Worm (Caenorhabditis elegans) whole organism, L1 larva: ENCODE measurements around the gene lact-8.

ENCODE experiments used
- C04F5.9 ChIP-seq: sonication (generic microtip); optimal IDR thresholded peaks from 2 replicates; lab custom pipeline; 2016; ENCODE audit warnings: missing genetic modification characterization, missing compliant biosample characterization
- C16A3.4 ChIP-seq: fragments of 150-350 bp; optimal IDR thresholded peaks from 2 replicates; lab custom pipeline; 2014; ENCODE audit warnings: missing biosample characterization, missing genetic modification characterization
- C34B4.2 ChIP-seq: sonication (generic microtip); optimal IDR thresholded peaks from 2 replicates; lab custom pipeline; 2017; ENCODE audit warnings: mild to moderate bottlenecking, missing genetic modification characterization, missing compliant biosample characterization
- alr-1 ChIP-seq: fragments of 200-800 bp; sonication (Bioruptor generic); optimal IDR thresholded peaks from 2 replicates; lab custom pipeline; 2018; ENCODE audit warnings: borderline replicate concordance, mild to moderate bottlenecking, missing genetic modification characterization, missing compliant biosample characterization
- blmp-1 ChIP-seq: fragments of 150-350 bp; optimal IDR thresholded peaks from 2 replicates; lab custom pipeline; 2014; ENCODE audit warnings: missing biosample characterization, missing genetic modification characterization
- ceh-63 ChIP-seq: fragments of 200-800 bp; sonication (Bioruptor generic); optimal IDR thresholded peaks from 2 replicates; lab custom pipeline; 2018; ENCODE audit warnings: mild to moderate bottlenecking, missing genetic modification characterization, missing compliant biosample characterization
- ceh-82 ChIP-seq, 3 experiments: fragments of 150-350 bp in 1 of 3; sonication (generic microtip) in 2 of 3; optimal IDR thresholded peaks; 2 replicates each; lab custom pipeline; 2014 to 2017; ENCODE audit warnings: missing biosample characterization in 3 of 3, missing genetic modification characterization in 3 of 3
- ceh-90 ChIP-seq: sonication (generic microtip); optimal IDR thresholded peaks from 2 replicates; lab custom pipeline; 2016; ENCODE audit warnings: missing genetic modification characterization, missing compliant biosample characterization
- dpl-1 ChIP-seq, 3 experiments: fragments of 150-350 bp in 2 of 3; sonication (generic microtip) in 1 of 3; optimal IDR thresholded peaks; 2 replicates each; lab custom pipeline; 2014 to 2017; ENCODE audit warnings: missing biosample characterization in 3 of 3, missing genetic modification characterization in 3 of 3, missing genetic modification reagents in 3 of 3
- dsc-1 ChIP-seq: sonication (generic microtip); optimal IDR thresholded peaks from 2 replicates; lab custom pipeline; 2016; ENCODE audit warnings: mild to moderate bottlenecking, missing genetic modification characterization, missing compliant biosample characterization
- elt-2 ChIP-seq: sonication (generic microtip); optimal IDR thresholded peaks from 2 replicates; lab custom pipeline; 2016; ENCODE audit warnings: missing genetic modification characterization, mild to moderate bottlenecking, inconsistent platforms, missing compliant biosample characterization, missing genetic modification reagents
- elt-3 ChIP-seq, 6 experiments: fragments of 150-350 bp in 1 of 6; sonication (generic microtip); optimal IDR thresholded peaks; 2 replicates each; lab custom pipeline; 2017 to 2018; ENCODE audit warnings: missing biosample characterization in 6 of 6, missing genetic modification characterization in 6 of 6, inconsistent platforms in 1 of 6
- fkh-10 ChIP-seq: sonication (generic microtip); optimal IDR thresholded peaks from 2 replicates; lab custom pipeline; 2017; ENCODE audit warnings: missing biosample characterization, missing genetic modification reagents, missing genetic modification characterization
- fkh-4 ChIP-seq: sonication (generic microtip); optimal IDR thresholded peaks from 2 replicates; lab custom pipeline; 2016; ENCODE audit warnings: missing compliant biosample characterization, missing genetic modification characterization, borderline replicate concordance
- grh-1 ChIP-seq: fragments of 200-800 bp; sonication (Bioruptor generic); IDR thresholded peaks from 2 replicates; pipeline ENCODE4 v1.3.6; 2022; ENCODE audit warnings: missing genetic modification reagents, missing genetic modification characterization, missing compliant biosample characterization
- hlh-17 ChIP-seq: fragments of 200-800 bp; sonication (Bioruptor generic); optimal IDR thresholded peaks from 2 replicates; lab custom pipeline; 2018; ENCODE audit warnings: missing genetic modification characterization, mild to moderate bottlenecking, missing compliant biosample characterization, moderate library complexity, borderline replicate concordance
- hlh-4 ChIP-seq: sonication (generic microtip); optimal IDR thresholded peaks from 2 replicates; lab custom pipeline; 2016; ENCODE audit warnings: mild to moderate bottlenecking, missing genetic modification characterization, missing compliant biosample characterization
- irx-1 ChIP-seq: sonication (generic microtip); optimal IDR thresholded peaks from 2 replicates; lab custom pipeline; 2016; ENCODE audit warnings: missing genetic modification characterization, missing compliant biosample characterization
- lin-14 ChIP-seq: fragments of 200-800 bp; sonication (Bioruptor generic); optimal IDR thresholded peaks from 2 replicates; lab custom pipeline; 2018; ENCODE audit warnings: mild to moderate bottlenecking, missing genetic modification characterization, moderate library complexity, missing compliant biosample characterization
- lin-15B ChIP-seq: fragments of 150-350 bp; sonication (generic microtip); optimal IDR thresholded peaks from 3 replicates; lab custom pipeline; 2014; ENCODE audit warnings: missing biosample characterization, missing genetic modification characterization
- lin-35 ChIP-seq, 2 experiments: fragments of 150-350 bp; optimal IDR thresholded peaks; 2 replicates each; lab custom pipeline; 2014; ENCODE audit warnings: missing biosample characterization in 2 of 2, missing genetic modification characterization in 2 of 2, missing genetic modification reagents in 2 of 2
- lin-39 ChIP-seq: fragments of 150-350 bp; optimal IDR thresholded peaks from 2 replicates; lab custom pipeline; 2014; ENCODE audit warnings: missing biosample characterization, missing genetic modification reagents, missing genetic modification characterization
- lsy-2 ChIP-seq, 2 experiments: fragments of 150-350 bp; optimal IDR thresholded peaks; 2 replicates each; lab custom pipeline; 2014; ENCODE audit warnings: missing biosample characterization in 2 of 2, missing genetic modification characterization in 2 of 2
- mdl-1 ChIP-seq, 2 experiments: fragments of 150-350 bp; optimal IDR thresholded peaks; 2 replicates each; lab custom pipeline; 2014 to 2017; ENCODE audit warnings: missing biosample characterization in 2 of 2, missing genetic modification characterization in 2 of 2, inconsistent platforms in 1 of 2
- mef-2 ChIP-seq: fragments of 150-350 bp; optimal IDR thresholded peaks from 2 replicates; lab custom pipeline; 2014; ENCODE audit warnings: missing biosample characterization, missing genetic modification characterization
- mep-1 ChIP-seq: fragments of 150-350 bp; optimal IDR thresholded peaks from 2 replicates; lab custom pipeline; 2014; ENCODE audit warnings: missing biosample characterization, missing genetic modification characterization
- nhr-19 ChIP-seq: fragments of 200-800 bp; sonication (Bioruptor generic); conservative IDR thresholded peaks from 2 replicates; pipeline ENCODE4 v1.3.6; 2022; ENCODE audit warnings: missing genetic modification characterization, missing compliant biosample characterization
- nhr-28 ChIP-seq: fragments of 150-350 bp; optimal IDR thresholded peaks from 2 replicates; lab custom pipeline; 2014; ENCODE audit warnings: missing biosample characterization, missing genetic modification characterization
- nhr-47 ChIP-seq: sonication (generic microtip); optimal IDR thresholded peaks from 2 replicates; lab custom pipeline; 2016; ENCODE audit warnings: mild to moderate bottlenecking, missing genetic modification characterization, moderate library complexity, missing compliant biosample characterization
- nhr-76 ChIP-seq: sonication (generic microtip); optimal IDR thresholded peaks from 2 replicates; lab custom pipeline; 2017; ENCODE audit warnings: missing biosample characterization, missing genetic modification characterization
- nhr-77 ChIP-seq: fragments of 150-350 bp; optimal IDR thresholded peaks from 2 replicates; lab custom pipeline; 2014; ENCODE audit warnings: missing biosample characterization, missing genetic modification characterization
- nhr-85 ChIP-seq: sonication (generic microtip); peaks from one replicate; lab custom pipeline; 2016; ENCODE audit warnings: missing genetic modification characterization, inconsistent platforms, missing compliant biosample characterization
- pax-3 ChIP-seq: fragments of 200-800 bp; sonication (Bioruptor generic); optimal IDR thresholded peaks from 2 replicates; lab custom pipeline; 2018; ENCODE audit warnings: mild to moderate bottlenecking, missing genetic modification characterization, moderate library complexity, missing compliant biosample characterization
- rnt-1 ChIP-seq: sonication (generic microtip); optimal IDR thresholded peaks from 2 replicates; lab custom pipeline; 2016; ENCODE audit warnings: mild to moderate bottlenecking, missing genetic modification characterization, moderate library complexity, missing compliant biosample characterization
- skn-1 ChIP-seq: fragments of 150-350 bp; optimal IDR thresholded peaks from 2 replicates; lab custom pipeline; 2014; ENCODE audit warnings: missing biosample characterization, missing genetic modification characterization
- snu-23 ChIP-seq: sonication (generic microtip); optimal IDR thresholded peaks from 2 replicates; lab custom pipeline; 2016; ENCODE audit warnings: missing genetic modification characterization, missing compliant biosample characterization
- sox-4 ChIP-seq: sonication (generic microtip); optimal IDR thresholded peaks from 2 replicates; lab custom pipeline; 2016; ENCODE audit warnings: missing genetic modification characterization, missing compliant biosample characterization
- swsn-7 ChIP-seq: sonication (generic microtip); optimal IDR thresholded peaks from 2 replicates; lab custom pipeline; 2016; ENCODE audit warnings: missing genetic modification characterization, missing compliant biosample characterization
- tlp-1 ChIP-seq: fragments of 150-350 bp; optimal IDR thresholded peaks from 2 replicates; lab custom pipeline; 2014; ENCODE audit warnings: missing biosample characterization, missing genetic modification characterization
- unc-130 ChIP-seq: fragments of 150-350 bp; optimal IDR thresholded peaks from 2 replicates; lab custom pipeline; 2017; ENCODE audit warnings: missing biosample characterization, missing genetic modification characterization, inconsistent platforms
- unc-30 ChIP-seq: sonication (generic microtip); optimal IDR thresholded peaks from 2 replicates; lab custom pipeline; 2017; ENCODE audit warnings: missing biosample characterization, missing genetic modification characterization
- unc-98 ChIP-seq: fragments of 200-800 bp; sonication (Bioruptor generic); IDR thresholded peaks from 2 replicates; pipeline ENCODE4 v1.3.6; 2022; ENCODE audit warnings: missing genetic modification characterization, missing compliant biosample characterization
- vab-15 ChIP-seq: sonication (generic microtip); optimal IDR thresholded peaks from 2 replicates; lab custom pipeline; 2017; ENCODE audit warnings: missing genotype, mild to moderate bottlenecking, missing genetic modification characterization, missing compliant biosample characterization
- xbp-1 ChIP-seq: sonication (generic microtip); optimal IDR thresholded peaks from 2 replicates; lab custom pipeline; 2016; ENCODE audit warnings: missing genetic modification characterization, missing compliant biosample characterization
- zag-1 ChIP-seq: fragments of 150-350 bp; optimal IDR thresholded peaks from 2 replicates; lab custom pipeline; 2014; ENCODE audit warnings: missing biosample characterization, missing genetic modification characterization
- zip-4 ChIP-seq: fragments of 200-800 bp; sonication (Bioruptor generic); optimal IDR thresholded peaks from 2 replicates; lab custom pipeline; 2018; ENCODE audit warnings: mild to moderate bottlenecking, missing genetic modification characterization, moderate library complexity, missing compliant biosample characterization
- ztf-11 ChIP-seq, 2 experiments: sonication (generic microtip); optimal IDR thresholded peaks; 2 replicates each; lab custom pipeline; 2016 to 2017; ENCODE audit warnings: missing genetic modification characterization in 2 of 2, missing biosample characterization in 1 of 2, missing compliant biosample characterization in 1 of 2
- ztf-4 ChIP-seq: fragments of 150-350 bp; optimal IDR thresholded peaks from 2 replicates; lab custom pipeline; 2014; ENCODE audit warnings: missing biosample characterization, missing genetic modification characterization

lact-8 gene

ce11 chrV:11094698-11095097 lies 1.3 kb upstream of the lact-8 start (continued):
- TF ChIP-seq ztf-4 (tag; lab: Kevin White, UChicago) (no peak), nhr-47 (tag; lab: Kevin White, UChicago) (no peak), nhr-19 (no peak), hlh-17 (GFP tag; lab: Kevin White, UChicago) (no peak), snu-23 (GFP tag; lab: Kevin White, UChicago) (no peak), lin-14 (peak; percentile 57), ceh-82 (tag; optimal IDR thresholded peaks at IDR 0.05; lab: Kevin White, UChicago) (no peak), unc-98 (GFP tag; lab: Robert Waterston, UW) (no peak), xbp-1 (no peak), C16A3.4 (tag; lab: Kevin White, UChicago) (no peak), swsn-7 (tag; lab: Kevin White, UChicago) (no peak), C34B4.2 (tag; lab: Kevin White, UChicago) (no peak), zip-4 (no peak), nhr-77 (no peak), vab-15 (no peak), sox-4 (tag; lab: Kevin White, UChicago) (no peak), lin-15B (no peak), lin-35 (GFP tag; optimal IDR thresholded peaks at IDR 0.05; lab: Kevin White, UChicago) (peak in 1 of 2 experiments; percentile 29), hlh-4 (no peak), mdl-1 (tag; optimal IDR thresholded peaks at IDR 0.05; lab: Kevin White, UChicago) (peak in 1 of 2 experiments; percentile 22), mef-2 (tag; lab: Kevin White, UChicago) (no peak), ceh-63 (GFP tag; lab: Kevin White, UChicago) (no peak), dpl-1 (GFP tag; optimal IDR thresholded peaks at IDR 0.05; lab: Kevin White, UChicago) (no peak), tlp-1 (tag; lab: Kevin White, UChicago) (no peak), fkh-4 (no peak), lsy-2 (tag; optimal IDR thresholded peaks at IDR 0.05; lab: Kevin White, UChicago) (no peak), blmp-1 (tag; lab: Kevin White, UChicago) (peak; percentile 19), nhr-76 (no peak), unc-30 (tag; lab: Kevin White, UChicago) (no peak), grh-1 (GFP tag; lab: Robert Waterston, UW) (no peak), unc-130 (tag; lab: Kevin White, UChicago) (no peak), irx-1 (no peak), nhr-85 (tag; lab: Kevin White, UChicago) (peak; percentile 81), zag-1 (tag; lab: Kevin White, UChicago) (no peak), alr-1 (tag; lab: Kevin White, UChicago) (no peak), skn-1 (tag; lab: Kevin White, UChicago) (no peak), lin-39 (no peak), rnt-1 (no peak), elt-2 (tag; lab: Kevin White, UChicago) (no peak), fkh-10 (GFP tag; lab: Kevin White, UChicago) (no peak), ztf-11 (tag; optimal IDR thresholded peaks at IDR 0.05; lab: Kevin White, UChicago) (no peak), pax-3 (tag; lab: Kevin White, UChicago) (no peak), C04F5.9 (no peak), mep-1 (tag; lab: Kevin White, UChicago) (no peak), nhr-28 (tag; lab: Kevin White, UChicago) (no peak), dsc-1 (tag; lab: Kevin White, UChicago) (no peak), elt-3 (tag; optimal IDR thresholded peaks at IDR 0.05; lab: Kevin White, UChicago) (peak in 1 of 6 experiments; percentile 28), ceh-90 (tag; lab: Kevin White, UChicago) (no peak)
